Worm (Caenorhabditis elegans): Measurements from ENCODE around the gene rpl-3.
"Not testable (repeated sequence)": the region's sequence is repeated elsewhere in the genome, so short reads cannot be mapped to it uniquely, and the experiment has no call there.

rpl-3 gene

ce11 chrIII:3834800-3835271 is 32.8 kb upstream of the rpl-3 start, which contains the start of gene cyp-25A2:
cyp-25A2 (plus strand) TSS chrIII:3835221.
- no peak for TF ChIP-seq lsy-2 (tag; optimal IDR thresholded peaks at IDR 0.05)
- peak; percentile 73 for TF ChIP-seq elt-2 (tag; optimal IDR thresholded peaks at IDR 0.05)
- no peak for TF ChIP-seq efl-1 (optimal IDR thresholded peaks at IDR 0.05)
- TF ChIP-seq efl-1 (GFP tag; optimal IDR thresholded peaks at IDR 0.05 in 1 of 2) = peak in 1 of 2 experiments; percentile 66
- peak; percentile 6 for TF ChIP-seq nhr-20 (tag; optimal IDR thresholded peaks at IDR 0.05)

ce11 chrIII:3839635-3840034 is 28.0 kb upstream of the rpl-3 start, which contains the start of gene cyp-25A3:
cyp-25A3 (minus strand) TSS chrIII:3839735.
- TF ChIP-seq zag-1 (tag; optimal IDR thresholded peaks at IDR 0.05) (no peak), blmp-1 (tag; optimal IDR thresholded peaks at IDR 0.05) (peak; percentile 15), alr-1 (tag; optimal IDR thresholded peaks at IDR 0.05; ENCODE audit: borderline replicate concordance) (no peak), Y116A8C.19 (tag; optimal IDR thresholded peaks at IDR 0.05; ENCODE audit: borderline replicate concordance) (no peak), lin-14 (GFP tag; optimal IDR thresholded peaks at IDR 0.05) (no peak), ceh-8 (GFP tag; optimal IDR thresholded peaks at IDR 0.05) (no peak), rnt-1 (tag; optimal IDR thresholded peaks at IDR 0.05) (no peak)

ce11 chrIII:3840279-3840678 is 27.4 kb upstream of the rpl-3 start, which contains the start of gene C36A4.11:
C36A4.11 (plus strand) TSS chrIII:3840579.
- not testable (repeated sequence) for TF ChIP-seq nhr-20 (tag; optimal IDR thresholded peaks at IDR 0.05); ama-1 (optimal IDR thresholded peaks at IDR 0.05); jun-1 (tag; optimal IDR thresholded peaks at IDR 0.05)

- not testable (repeated sequence) for TF ChIP-seq lin-14 (GFP tag; optimal IDR thresholded peaks at IDR 0.05); nhr-47 (tag; optimal IDR thresholded peaks at IDR 0.05); elt-3 (tag; optimal IDR thresholded peaks at IDR 0.05)
Observed at ce11 chrIII:3843514-3843913, 24.1 kb upstream of the rpl-3 start, which contains the start of gene C36A4.4. C36A4.4 (minus strand) TSS chrIII:3843614.

- not testable (repeated sequence) for TF ChIP-seq nhr-85 (tag); aha-1 (tag; optimal IDR thresholded peaks at IDR 0.05); nhr-20 (tag; optimal IDR thresholded peaks at IDR 0.05)
Observed at ce11 chrIII:3844746-3845145, 22.9 kb upstream of the rpl-3 start, which contains the start of gene maph-1.3. maph-1.3 (plus strand) TSS chrIII:3844893.

ce11 chrIII:3852030-3852579 is 15.5 kb upstream of the rpl-3 start, which contains the start of gene cyp-25A4:
cyp-25A4 (minus strand) TSS chrIII:3852080.
- TF ChIP-seq nhr-19 (GFP tag; conservative IDR thresholded peaks at IDR 0.05) = peak; percentile 53
- TF ChIP-seq lsy-2 (tag; optimal IDR thresholded peaks at IDR 0.05) = peak in 1 of 2 experiments; percentile 9

- TF ChIP-seq fkh-8 (tag; optimal IDR thresholded peaks at IDR 0.05) (peak; percentile 54), mep-1 (tag; optimal IDR thresholded peaks at IDR 0.05) (peak; percentile 17), ceh-88 (GFP tag; IDR thresholded peaks at IDR 0.05) (peak; percentile 93), ceh-82 (tag; optimal IDR thresholded peaks at IDR 0.05) (peak in 1 of 3 experiments; percentile 20), rnt-1 (tag; optimal IDR thresholded peaks at IDR 0.05) (peak; percentile 86), nhr-20 (tag; optimal IDR thresholded peaks at IDR 0.05) (peak; percentile 51), isw-1 (GFP tag; IDR thresholded peaks at IDR 0.05) (peak; percentile 97), lsy-2 (tag; optimal IDR thresholded peaks at IDR 0.05) (peak; percentile 77 to 86), nhr-85 (tag) (peak; percentile 84), dpl-1 (GFP tag; optimal IDR thresholded peaks at IDR 0.05) (peak; percentile 34 to 51 (median 51)), lin-15B (tag; optimal IDR thresholded peaks at IDR 0.05) (peak; percentile 20), lin-35 (GFP tag; optimal IDR thresholded peaks at IDR 0.05) (peak; percentile 7 to 45), snu-23 (GFP tag; optimal IDR thresholded peaks at IDR 0.05) (peak; percentile 49), nhr-90 (tag; optimal IDR thresholded peaks at IDR 0.05; ENCODE audit: poor library complexity) (peak; percentile 16), tbx-2 (tag; optimal IDR thresholded peaks at IDR 0.05) (peak; percentile 55), ztf-11 (tag; optimal IDR thresholded peaks at IDR 0.05) (peak in 1 of 2 experiments; percentile 51), unc-98 (GFP tag; IDR thresholded peaks at IDR 0.05) (peak; percentile 93), unc-86 (tag; optimal IDR thresholded peaks at IDR 0.05) (peak; percentile 44), nhr-71 (tag; optimal IDR thresholded peaks at IDR 0.05) (peak; percentile 71), nhr-19 (GFP tag; conservative IDR thresholded peaks at IDR 0.05) (peak; percentile 99), efl-1 (optimal IDR thresholded peaks at IDR 0.05) (peak; percentile 48 to 64), efl-1 (GFP tag; optimal IDR thresholded peaks at IDR 0.05 in 1 of 2) (peak; percentile 47 to 96), irx-1 (tag; optimal IDR thresholded peaks at IDR 0.05) (peak; percentile 46), lir-3 (tag; optimal IDR thresholded peaks at IDR 0.05; ENCODE audit: poor library complexity) (peak; percentile 61), grh-1 (GFP tag; IDR thresholded peaks at IDR 0.05) (peak; percentile 87)
Observed at ce11 chrIII:3854868-3855267, 12.8 kb upstream of the rpl-3 start.

Measured in whole organism, L1 larva.